Fruit fly (Drosophila melanogaster) Kc167 (cell line): ENCODE measurements around the gene CG33927.

Experiments used
- Myc ChIP-seq: fragments of >200 bp; optimal IDR thresholded peaks from 2 replicates; lab custom pipeline; 2017; ENCODE audit warnings: missing external identifiers
- Sin3A ChIP-seq: fragments of >200 bp; optimal IDR thresholded peaks from 2 replicates; lab custom pipeline; 2018; ENCODE audit warnings: missing external identifiers
- h ChIP-seq: fragments of >200 bp; optimal IDR thresholded peaks from 3 replicates; lab custom pipeline; 2018; ENCODE audit warnings: missing external identifiers
- psq ChIP-seq: fragments of >200 bp; optimal IDR thresholded peaks from 2 replicates; lab custom pipeline; 2017; ENCODE audit warnings: missing external identifiers
- ttk ChIP-seq: sonication (Bioruptor generic); optimal IDR thresholded peaks from 2 replicates; lab custom pipeline; 2017; ENCODE audit warnings: missing external identifiers

DNA sequence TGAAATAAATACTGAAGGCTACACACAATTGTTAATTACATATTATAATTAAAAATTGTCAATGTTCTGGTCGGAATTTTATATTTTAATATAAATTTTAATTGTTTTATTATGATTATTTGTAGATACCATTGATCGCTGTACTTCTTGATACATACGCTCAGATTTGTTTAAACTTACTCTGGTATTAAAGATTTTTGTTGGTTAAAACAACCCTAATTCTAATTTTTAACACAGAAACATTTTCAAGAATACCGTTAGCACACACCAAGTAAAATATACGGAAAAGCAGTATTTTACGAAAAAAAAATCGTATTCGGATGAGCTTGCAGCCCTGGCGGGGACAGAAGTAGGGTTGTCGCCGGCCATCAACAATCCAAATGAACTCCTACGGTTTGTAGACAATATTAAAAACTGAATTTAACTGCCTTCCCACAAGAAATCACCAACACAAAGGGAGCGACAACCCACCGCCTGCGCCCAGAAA is 48.7 kb downstream of the CG33927 start, which contains the start of the genes CG9775, MED31 and slx1:
- TF ChIP-seq Myc, result no peak
- no peak for TF ChIP-seq psq (lab: Kevin White, UChicago)
- no peak for TF ChIP-seq h (lab: Kevin White, UChicago)
- no peak for TF ChIP-seq Sin3A (lab: Kevin White, UChicago)
- no peak for TF ChIP-seq ttk (lab: Kevin White, UChicago)
